Worm (Caenorhabditis elegans) whole organism, dauer: Measurements from ENCODE around the gene K10B4.1.

Experiments
- unc-62 ChIP-seq: sonication (generic microtip); optimal IDR thresholded peaks from 2 replicates; lab custom pipeline; 2017; ENCODE audit warnings: missing biosample characterization, missing genetic modification reagents, missing genetic modification characterization

Gene K10B4.1

DNA sequence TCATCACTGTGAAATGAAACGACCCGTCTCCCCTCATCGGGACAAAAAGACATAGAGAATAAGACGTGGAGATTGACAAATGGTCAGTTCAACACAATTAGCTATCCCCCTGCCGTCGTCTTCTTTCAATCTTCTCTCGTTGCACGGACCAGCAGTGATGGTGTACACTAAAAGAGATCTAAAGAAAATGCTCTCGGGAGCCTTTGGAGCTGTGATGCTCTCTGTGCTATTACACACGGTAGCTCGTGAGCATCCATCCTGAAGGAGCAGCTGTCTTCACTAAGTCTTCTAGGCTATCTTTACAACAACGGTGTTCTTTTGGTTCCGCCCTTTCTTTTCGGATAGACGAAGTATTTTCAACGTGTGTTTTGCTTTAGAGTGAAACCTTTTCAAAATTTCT lies 26.0 kb downstream of the K10B4.1 start:
- TF ChIP-seq unc-62 (GFP tag; lab: Kevin White, UChicago), result no peak

DNA sequence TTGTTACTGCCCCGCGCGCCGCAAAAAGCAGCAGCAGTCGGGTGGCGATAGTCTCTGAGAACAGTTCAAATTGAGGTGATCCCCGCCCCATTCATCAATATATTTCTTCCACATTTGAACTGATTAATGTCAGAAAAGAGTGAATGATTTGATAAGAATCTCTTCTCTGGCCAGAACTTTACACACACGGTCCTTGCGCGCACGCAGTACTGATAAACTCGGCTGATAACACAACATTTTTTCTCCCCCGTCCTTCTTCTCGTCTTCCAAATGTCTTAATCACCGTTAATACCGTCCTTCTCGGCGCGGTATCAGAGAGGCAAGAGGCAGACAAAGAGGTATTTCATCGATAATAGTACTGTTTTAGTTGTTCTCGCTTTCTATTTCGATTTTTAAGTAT lies 26.9 kb downstream of the K10B4.1 start, which contains the start of gene etr-1:
Gene etr-1 (plus strand): TSS at position 193 of the 400 bp plus-strand sequence.
- TF ChIP-seq unc-62 (GFP tag; lab: Kevin White, UChicago), result no peak

DNA sequence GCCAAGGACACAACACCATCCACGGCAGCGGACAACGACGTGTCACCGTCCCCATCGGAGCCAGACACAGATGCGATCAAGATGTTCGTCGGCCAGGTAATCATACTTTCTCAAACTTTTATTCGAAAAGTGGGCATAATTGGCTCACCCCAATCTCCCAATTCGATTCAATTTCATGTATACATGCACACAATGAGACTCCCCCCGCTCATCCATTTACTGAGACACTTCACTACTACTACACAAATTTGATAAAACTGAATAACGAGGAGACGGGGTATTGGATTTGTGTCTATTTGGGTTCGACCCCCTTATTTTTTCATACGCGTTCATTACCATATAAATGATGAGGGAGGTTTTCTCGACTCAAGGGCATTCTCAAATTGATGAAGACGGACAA lies 28.0 kb downstream of the K10B4.1 start:
- no peak for TF ChIP-seq unc-62 (GFP tag; lab: Kevin White, UChicago)

DNA sequence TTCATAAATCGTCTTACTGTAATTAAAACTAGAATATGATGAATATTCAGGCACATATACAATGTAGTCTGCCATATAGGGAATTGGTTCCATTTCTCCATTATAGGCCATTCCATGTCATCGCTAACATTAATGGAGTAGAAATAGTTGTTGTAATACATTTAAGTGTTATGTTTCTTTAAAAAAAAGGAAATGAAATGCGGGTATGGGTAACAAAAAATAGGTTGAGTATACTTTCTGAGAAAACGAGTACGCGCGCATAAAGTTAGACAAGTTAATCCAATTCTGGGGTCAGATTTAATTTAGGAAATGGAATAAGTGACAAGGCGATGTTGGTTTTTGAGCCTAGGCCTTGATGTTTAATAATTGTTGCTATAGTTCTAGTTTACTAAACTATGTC lies 38.4 kb downstream of the K10B4.1 start, which contains the start of gene T01D1.7:
Gene T01D1.7 (minus strand): TSS at position 101 of the 400 bp plus-strand sequence.
- TF ChIP-seq unc-62 (GFP tag; lab: Kevin White, UChicago), result no peak

DNA sequence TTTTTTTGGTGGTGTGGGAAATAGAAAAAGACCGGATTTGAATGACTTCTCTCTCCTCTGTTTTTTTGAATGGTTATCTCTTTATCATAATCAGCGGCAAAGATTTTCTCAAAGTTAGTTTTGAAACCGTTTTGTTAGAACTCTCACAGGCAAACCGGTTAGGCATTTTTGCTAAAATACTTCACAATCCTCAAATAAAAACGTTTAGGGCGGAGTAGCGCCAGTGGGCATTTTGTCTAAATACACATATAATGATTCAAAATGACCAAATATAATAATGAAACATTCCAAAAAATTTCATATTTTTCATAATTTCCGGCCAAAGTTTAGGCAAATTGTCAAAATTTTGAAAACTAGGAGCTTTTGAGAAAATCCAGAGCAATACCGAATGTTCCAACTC lies 40.6 kb downstream of the K10B4.1 start, which contains the start of gene T01D1.3:
Gene T01D1.3 (minus strand): TSS at position 101 of the 400 bp plus-strand sequence.
- TF ChIP-seq unc-62 (GFP tag; lab: Kevin White, UChicago), result no peak

DNA sequence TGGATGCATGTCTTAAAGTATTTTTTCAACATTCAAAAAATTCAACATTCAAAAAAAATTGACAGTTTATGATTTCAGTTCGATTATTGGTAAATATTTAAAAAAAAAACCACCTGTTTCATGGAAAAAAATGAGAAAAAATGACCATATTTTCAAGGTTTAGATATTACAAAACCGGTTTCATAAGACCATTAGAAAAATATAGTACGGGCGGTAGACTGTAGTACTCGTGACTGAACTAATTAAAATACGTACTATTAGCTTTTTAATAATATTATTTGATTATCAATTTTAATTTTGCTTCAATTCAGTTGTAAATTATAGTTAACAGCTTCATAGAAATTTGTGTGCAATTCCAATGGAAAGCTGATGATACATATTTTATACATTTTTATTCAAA lies 41.4 kb downstream of the K10B4.1 start:
- TF ChIP-seq unc-62 (GFP tag; lab: Kevin White, UChicago), result no peak

DNA sequence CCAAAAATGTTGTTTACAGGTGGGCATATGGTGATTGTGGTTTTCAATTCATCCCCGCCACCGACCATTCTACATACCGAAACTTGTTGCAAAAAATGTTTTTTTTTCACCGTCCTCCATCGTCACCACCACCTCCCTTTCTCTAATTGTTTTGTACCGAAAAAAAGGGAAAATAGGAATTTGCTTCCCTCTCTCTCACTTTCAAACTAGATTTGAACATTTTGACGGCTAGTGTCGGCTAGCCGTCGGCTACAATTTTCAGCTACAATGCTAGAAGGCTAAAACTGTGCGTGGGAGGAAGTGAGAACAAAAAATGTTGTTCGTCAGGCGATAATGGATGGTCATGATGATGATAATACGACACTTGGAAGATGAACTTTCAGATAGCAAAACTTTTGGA lies 42.9 kb downstream of the K10B4.1 start:
- no peak for TF ChIP-seq unc-62 (GFP tag; lab: Kevin White, UChicago)

DNA sequence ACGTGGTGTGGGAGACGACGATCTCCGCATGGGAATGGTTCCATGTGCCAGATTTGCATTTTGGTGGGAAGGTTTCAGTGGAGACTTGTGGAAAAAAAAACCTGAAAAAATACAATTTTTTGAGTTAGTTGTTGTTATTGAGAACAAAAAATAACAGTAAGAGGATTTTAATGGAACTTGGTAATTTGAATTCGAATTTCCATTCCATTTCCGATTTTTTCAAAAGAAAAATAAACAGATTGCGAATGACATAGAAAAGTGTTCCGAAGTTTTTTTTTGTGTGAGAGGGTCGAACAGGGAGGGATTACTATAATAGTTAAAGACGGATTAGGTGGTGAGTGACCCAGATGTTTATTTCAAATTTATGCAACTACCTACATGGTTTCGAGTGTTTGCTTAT lies 43.7 kb downstream of the K10B4.1 start, which contains the start of gene T01D1.4:
Gene T01D1.4 (minus strand): TSS at position 101 of the 400 bp plus-strand sequence.
- no peak for TF ChIP-seq unc-62 (GFP tag; lab: Kevin White, UChicago)

DNA sequence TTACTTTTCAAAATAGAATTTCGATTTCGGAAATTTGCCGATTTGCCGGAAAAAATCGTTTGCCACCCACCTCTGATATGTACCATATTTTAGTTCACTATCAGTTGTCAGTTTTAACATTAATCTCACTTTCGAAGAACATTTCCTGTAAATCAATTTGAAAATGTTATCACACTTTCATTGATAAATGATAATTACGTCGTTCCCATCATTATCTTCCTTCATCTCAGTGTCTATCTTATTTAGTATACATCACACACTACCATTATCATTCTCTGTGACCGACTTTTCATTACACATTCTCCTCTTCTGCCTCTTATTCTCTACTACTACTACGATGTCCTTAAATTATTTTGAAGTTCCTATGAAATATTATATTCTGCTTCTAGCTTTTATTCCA lies 51.2 kb downstream of the K10B4.1 start, which contains the start of gene T01D1.8:
Gene T01D1.8 (plus strand): TSS at position 236 of the 400 bp plus-strand sequence.
- TF ChIP-seq unc-62 (GFP tag; lab: Kevin White, UChicago), result no peak

DNA sequence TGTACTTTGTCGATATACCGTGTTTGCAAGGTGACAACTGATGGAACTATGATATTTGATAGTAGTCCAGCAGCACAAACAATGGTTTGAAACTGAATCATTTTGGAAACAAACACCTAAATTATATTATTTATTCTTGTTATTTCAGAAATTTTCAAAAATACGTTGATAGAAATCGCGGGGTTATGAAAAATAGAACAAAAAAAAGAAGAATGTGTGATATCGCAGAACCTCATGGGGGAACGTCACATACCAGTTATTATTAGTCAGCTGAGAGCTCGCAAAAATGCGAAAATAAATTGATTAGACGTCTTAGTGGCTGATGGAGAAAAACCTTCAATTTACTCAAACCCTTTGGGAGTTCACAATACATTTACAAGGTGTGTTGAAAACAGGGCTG lies 53.7 kb downstream of the K10B4.1 start, which contains the start of gene T01D1.5:
Gene T01D1.5 (minus strand): TSS at position 101 of the 400 bp plus-strand sequence.
- TF ChIP-seq unc-62 (GFP tag; lab: Kevin White, UChicago), result no peak
